Fruit fly (Drosophila melanogaster): ENCODE measurements around the gene DNAlig4.

Gene DNAlig4

DNA sequence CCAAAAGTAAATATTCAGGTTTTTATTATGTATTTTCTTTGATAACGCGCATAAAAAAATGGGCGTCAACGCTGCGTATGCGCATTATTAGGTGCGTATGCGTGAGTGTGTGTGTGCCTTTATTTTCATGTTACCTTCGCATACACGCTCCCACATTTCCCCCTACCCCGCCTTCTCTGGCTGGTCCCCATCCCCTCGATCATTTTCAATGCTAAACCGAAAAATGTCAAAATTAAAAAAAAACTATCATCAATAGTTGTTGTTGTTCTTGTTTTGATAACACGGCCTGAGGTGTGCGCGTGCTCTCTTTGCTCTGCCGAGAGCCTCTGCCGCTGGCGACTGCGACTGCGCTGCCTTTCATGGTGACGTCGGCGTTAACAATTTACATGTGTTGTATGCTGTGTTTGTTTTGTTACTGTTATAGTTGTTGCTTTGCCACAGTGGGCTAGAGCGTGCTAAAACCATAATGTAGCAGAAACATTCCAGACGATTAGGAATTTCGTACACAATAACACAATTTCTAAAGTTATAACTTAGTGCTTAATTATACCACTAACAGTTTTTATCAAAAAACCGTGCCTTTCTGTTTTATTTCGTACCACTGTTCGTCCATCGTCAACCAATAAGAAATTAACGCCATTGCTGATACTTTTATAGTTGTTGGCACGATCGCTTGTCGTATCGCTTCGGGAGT is 27.5 kb downstream of the DNAlig4 start (continued):
- TF ChIP-seq Hr39 (GFP tag; optimal IDR thresholded peaks at IDR 0.05), result peak; percentile 95
- TF ChIP-seq spab (GFP tag; optimal IDR thresholded peaks at IDR 0.05), result peak; percentile 97
- peak; percentile 97 for TF ChIP-seq CG8319 (GFP tag; optimal IDR thresholded peaks at IDR 0.05)
- TF ChIP-seq dsx (GFP tag; optimal IDR thresholded peaks at IDR 0.05; ENCODE audit: poor library complexity, severe bottlenecking), result peak; percentile 96
- TF ChIP-seq Hr4 (GFP tag; optimal IDR thresholded peaks at IDR 0.05), result peak; percentile 99
- TF ChIP-seq CG4318 (GFP tag; optimal IDR thresholded peaks at IDR 0.05), result peak; percentile 98
- peak; percentile 94 for TF ChIP-seq Smox (GFP tag; optimal IDR thresholded peaks at IDR 0.05)
- peak; percentile 97 for TF ChIP-seq CG10631 (GFP tag; optimal IDR thresholded peaks at IDR 0.05)
- TF ChIP-seq Gug (GFP tag; IDR thresholded peaks at IDR 0.05), result peak; percentile 97
- TF ChIP-seq CG8632 (GFP tag; optimal IDR thresholded peaks at IDR 0.05), result peak; percentile 98
- peak; percentile 99 for TF ChIP-seq CG7368 (GFP tag; optimal IDR thresholded peaks at IDR 0.05)
- TF ChIP-seq CG6808 (GFP tag; optimal IDR thresholded peaks at IDR 0.05), result peak; percentile 94
- peak; percentile 94 for TF ChIP-seq lz (GFP tag; optimal IDR thresholded peaks at IDR 0.05)
- peak; percentile 98 for TF ChIP-seq Sox14 (GFP tag; optimal IDR thresholded peaks at IDR 0.05)
- peak; percentile 98 for TF ChIP-seq dac (GFP tag; optimal IDR thresholded peaks at IDR 0.05)
- TF ChIP-seq CG9139 (GFP tag; optimal IDR thresholded peaks at IDR 0.05), result peak; percentile 94
- peak; percentile 91 for TF ChIP-seq CG31627 (GFP tag; optimal IDR thresholded peaks at IDR 0.05)
- peak; percentile 99 for TF ChIP-seq CG8119 (GFP tag; IDR thresholded peaks at IDR 0.05)
- peak; percentile 64 for TF ChIP-seq Blimp-1 (GFP tag; optimal IDR thresholded peaks at IDR 0.05)
- TF ChIP-seq salr (GFP tag; optimal IDR thresholded peaks at IDR 0.05), result peak; percentile 96 to 97
- peak; percentile 83 for TF ChIP-seq Eip93F (GFP tag; optimal IDR thresholded peaks at IDR 0.05)
- TF ChIP-seq Ets96B (tag; optimal IDR thresholded peaks at IDR 0.05), result peak; percentile 98
- peak; percentile 98 for TF ChIP-seq CG11762 (GFP tag; optimal IDR thresholded peaks at IDR 0.05; ENCODE audit: insufficient read depth)
- peak; percentile 98 for TF ChIP-seq achi (GFP tag; optimal IDR thresholded peaks at IDR 0.05)
- peak; percentile 98 for TF ChIP-seq acj6 (GFP tag; optimal IDR thresholded peaks at IDR 0.05)
- peak; percentile 95 for TF ChIP-seq Sox15 (GFP tag; optimal IDR thresholded peaks at IDR 0.05)
- TF ChIP-seq topi (GFP tag; optimal IDR thresholded peaks at IDR 0.05), result peak; percentile 97
- peak; percentile 98 for TF ChIP-seq CG34406 (GFP tag; optimal IDR thresholded peaks at IDR 0.05)
- TF ChIP-seq svp (GFP tag), result peak; percentile 98
- TF ChIP-seq CG16779 (tag; optimal IDR thresholded peaks at IDR 0.05), result peak; percentile 97
- peak; percentile 96 for TF ChIP-seq CG11902 (GFP tag; optimal IDR thresholded peaks at IDR 0.05)
- TF ChIP-seq cyc (GFP tag; optimal IDR thresholded peaks at IDR 0.05), result peak; percentile 93
- peak; percentile 95 for TF ChIP-seq Met (GFP tag; optimal IDR thresholded peaks at IDR 0.05)
- TF ChIP-seq CG11294 (GFP tag; IDR thresholded peaks at IDR 0.05), result peak; percentile 97
- peak; percentile 98 for TF ChIP-seq OdsH (GFP tag; optimal IDR thresholded peaks at IDR 0.05)
- peak; percentile 99 for TF ChIP-seq net (GFP tag; optimal IDR thresholded peaks at IDR 0.05)
- TF ChIP-seq eg (GFP tag; IDR thresholded peaks at IDR 0.05), result peak; percentile 99
- TF ChIP-seq CG6163 (GFP tag; IDR thresholded peaks at IDR 0.05), result peak; percentile 99
- peak; percentile 96 for TF ChIP-seq Sox102F (GFP tag; optimal IDR thresholded peaks at IDR 0.05)

DNA sequence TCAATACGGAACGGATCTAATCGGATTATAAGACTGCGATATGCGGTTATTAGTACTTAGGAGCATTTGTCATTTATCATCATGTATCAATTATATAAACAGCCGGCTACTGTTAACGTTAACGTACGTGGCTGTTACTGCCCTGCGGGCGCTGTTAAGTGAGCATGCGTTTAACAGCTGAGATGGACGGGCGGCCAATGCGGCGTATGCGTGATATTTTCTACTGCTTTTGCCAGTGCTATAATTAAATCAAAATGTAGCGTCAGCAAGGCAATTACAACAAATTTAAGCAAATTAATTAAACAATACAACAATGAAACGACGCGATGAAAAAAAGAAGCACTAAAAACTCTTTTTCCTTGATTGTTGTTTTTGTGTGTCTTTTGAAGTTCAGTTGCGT is 30.0 kb downstream of the DNAlig4 start:
- TF ChIP-seq CG34406 (GFP tag; optimal IDR thresholded peaks at IDR 0.05) (no peak), CG3032 (tag; optimal IDR thresholded peaks at IDR 0.05) (no peak), salr (GFP tag; optimal IDR thresholded peaks at IDR 0.05) (no peak), Hr4 (GFP tag; optimal IDR thresholded peaks at IDR 0.05) (no peak), pdm3 (GFP tag; optimal IDR thresholded peaks at IDR 0.05) (no peak), OdsH (GFP tag; optimal IDR thresholded peaks at IDR 0.05) (no peak), dac (GFP tag; optimal IDR thresholded peaks at IDR 0.05) (no peak)
